Worm (Caenorhabditis elegans): Measurements from ENCODE around the gene C29F7.1.
"Not testable (repeated sequence)": the region's sequence is repeated elsewhere in the genome, so short reads cannot be mapped to it uniquely, and the experiment has no call there.

- TF ChIP-seq flt-1 (GFP tag; IDR thresholded peaks at IDR 0.05); ztf-29 (GFP tag; IDR thresholded peaks at IDR 0.05); med-1 (GFP tag; optimal IDR thresholded peaks at IDR 0.05; ENCODE audit: insufficient read depth); cog-1 (tag; optimal IDR thresholded peaks at IDR 0.05); tab-1 (GFP tag; IDR thresholded peaks at IDR 0.05); klf-2 (GFP tag; conservative IDR thresholded peaks at IDR 0.05): not testable (repeated sequence)
Measured at ce11 chrX:13431388-13431787, 21.7 kb downstream of the C29F7.1 start, which contains the start of gene C29F7.10.
